Worm (Caenorhabditis elegans): ENCODE results near the gene unc-58.
A peak's percentile ranks its signal among the peaks of the same experiment; 100 is the strongest.

Gene unc-58

ce11 chrX:10084050-10084672 lies 48.8 kb downstream of the unc-58 start, which contains the start of gene W07E11.1 (continued):
- TF ChIP-seq efl-1 (optimal IDR thresholded peaks at IDR 0.05) (no peak), efl-1 (GFP tag; optimal IDR thresholded peaks at IDR 0.05 in 1 of 2) (peak in 1 of 2 experiments; percentile 82), elt-2 (tag; optimal IDR thresholded peaks at IDR 0.05) (peak; percentile 98), tbx-2 (tag; optimal IDR thresholded peaks at IDR 0.05) (peak; percentile 28)

- TF ChIP-seq fkh-4 (tag; optimal IDR thresholded peaks at IDR 0.05; ENCODE audit: borderline replicate concordance): no peak
- TF ChIP-seq efl-1 (optimal IDR thresholded peaks at IDR 0.05): no peak
- peak in 1 of 2 experiments; percentile 7 for TF ChIP-seq efl-1 (GFP tag; optimal IDR thresholded peaks at IDR 0.05 in 1 of 2)
These were observed 49.7 kb downstream of the unc-58 start for ce11 chrX:10083272-10083671.

- TF ChIP-seq zip-4 (GFP tag; optimal IDR thresholded peaks at IDR 0.05) (no peak), hlh-17 (GFP tag; optimal IDR thresholded peaks at IDR 0.05; ENCODE audit: borderline replicate concordance) (no peak), sptf-1 (tag; optimal IDR thresholded peaks at IDR 0.05) (no peak), nhr-237 (tag; optimal IDR thresholded peaks at IDR 0.05) (no peak), ceh-82 (tag; optimal IDR thresholded peaks at IDR 0.05) (no peak), sox-4 (tag; optimal IDR thresholded peaks at IDR 0.05) (no peak), tbx-2 (tag; optimal IDR thresholded peaks at IDR 0.05) (no peak), C16A3.4 (tag; optimal IDR thresholded peaks at IDR 0.05) (no peak), nhr-71 (tag; optimal IDR thresholded peaks at IDR 0.05) (no peak), lsy-2 (tag; optimal IDR thresholded peaks at IDR 0.05) (no peak), swsn-7 (tag; optimal IDR thresholded peaks at IDR 0.05) (no peak), unc-86 (tag; optimal IDR thresholded peaks at IDR 0.05) (no peak), vab-15 (tag; optimal IDR thresholded peaks at IDR 0.05) (no peak), blmp-1 (tag; optimal IDR thresholded peaks at IDR 0.05) (no peak), nhr-77 (tag; optimal IDR thresholded peaks at IDR 0.05) (no peak), hpl-2 (GFP tag; optimal IDR thresholded peaks at IDR 0.05) (no peak)
These were observed 51.9 kb downstream of the unc-58 start for ce11 chrX:10081077-10081476.

ce11 chrX:10079230-10079629 lies 53.8 kb downstream of the unc-58 start:
- TF ChIP-seq ztf-11 (tag; optimal IDR thresholded peaks at IDR 0.05): no peak
- no peak for TF ChIP-seq nhr-20 (tag; optimal IDR thresholded peaks at IDR 0.05)
- peak; percentile 18 for TF ChIP-seq lin-14 (GFP tag; optimal IDR thresholded peaks at IDR 0.05)

- TF ChIP-seq tbx-2 (tag; optimal IDR thresholded peaks at IDR 0.05) (peak; percentile 11), mdl-1 (tag; optimal IDR thresholded peaks at IDR 0.05) (no peak), aly-2 (tag; optimal IDR thresholded peaks at IDR 0.05) (peak; percentile 64)
These were observed 54.3 kb downstream of the unc-58 start for ce11 chrX:10078637-10079036.

ce11 chrX:10078089-10078488 lies 54.9 kb downstream of the unc-58 start:
- TF ChIP-seq pag-3 (tag; optimal IDR thresholded peaks at IDR 0.05; ENCODE audit: borderline replicate concordance, insufficient read depth): no peak
- no peak for TF ChIP-seq lin-15B (tag; optimal IDR thresholded peaks at IDR 0.05)
- no peak for TF ChIP-seq lsy-2 (tag; optimal IDR thresholded peaks at IDR 0.05)
- no peak for TF ChIP-seq skn-1 (tag; optimal IDR thresholded peaks at IDR 0.05)
- no peak for TF ChIP-seq unc-86 (tag; optimal IDR thresholded peaks at IDR 0.05)
- TF ChIP-seq efl-1 (optimal IDR thresholded peaks at IDR 0.05): no peak
- peak in 1 of 2 experiments; percentile 81 for TF ChIP-seq efl-1 (GFP tag; optimal IDR thresholded peaks at IDR 0.05 in 1 of 2)
- TF ChIP-seq unc-98 (GFP tag; IDR thresholded peaks at IDR 0.05): no peak
- no peak for TF ChIP-seq snu-23 (GFP tag; optimal IDR thresholded peaks at IDR 0.05)
- TF ChIP-seq zag-1 (tag; optimal IDR thresholded peaks at IDR 0.05): no peak
- no peak for TF ChIP-seq nhr-237 (tag; optimal IDR thresholded peaks at IDR 0.05)
- no peak for TF ChIP-seq swsn-7 (tag; optimal IDR thresholded peaks at IDR 0.05)
- no peak for TF ChIP-seq fos-1 (tag; optimal IDR thresholded peaks at IDR 0.05)
- TF ChIP-seq mef-2 (tag; optimal IDR thresholded peaks at IDR 0.05): no peak
- TF ChIP-seq ceh-8 (GFP tag; optimal IDR thresholded peaks at IDR 0.05): peak; percentile 79
- TF ChIP-seq ztf-11 (tag; optimal IDR thresholded peaks at IDR 0.05): no peak

Data from whole organism, L1 larva.